Fruit fly (Drosophila melanogaster) whole organism, embryonic: ENCODE measurements around the gene CG1640.

Source experiments
- B-H2 ChIP-seq: fragments of 200-800 bp; sonication (Bioruptor generic); optimal IDR thresholded peaks from 2 replicates; lab custom pipeline; 2018; ENCODE audit warnings: missing biosample characterization, mild to moderate bottlenecking, missing genetic modification characterization
- C15 ChIP-seq: fragments of 200-800 bp; sonication (Bioruptor generic); IDR thresholded peaks from 3 replicates; pipeline ENCODE4 v1.3.6; 2022; ENCODE audit warnings: missing biosample characterization, missing genetic modification characterization
- CG1024 ChIP-seq: fragments of 200-800 bp; sonication (Bioruptor generic); IDR thresholded peaks from 2 replicates; pipeline ENCODE4 v1.3.6; 2022; ENCODE audit warnings: missing biosample characterization, missing genetic modification characterization
- CG10274 ChIP-seq: fragments of 200-800 bp; sonication (Bioruptor generic); optimal IDR thresholded peaks from 3 replicates; lab custom pipeline; 2017; ENCODE audit warnings: missing biosample characterization, mild to moderate bottlenecking, missing genetic modification characterization
- CG11504 ChIP-seq: fragments of 200-800 bp; sonication (Bioruptor generic); optimal IDR thresholded peaks from 3 replicates; lab custom pipeline; 2019; ENCODE audit warnings: missing biosample characterization, mild to moderate bottlenecking, missing genetic modification characterization, moderate library complexity
- CG12219 ChIP-seq: fragments of 200-800 bp; sonication (Bioruptor generic); optimal IDR thresholded peaks from 3 replicates; lab custom pipeline; 2018; ENCODE audit warnings: missing biosample characterization, mild to moderate bottlenecking, missing genetic modification characterization
- CG13624 ChIP-seq: fragments of 200-800 bp; sonication (Bioruptor generic); optimal IDR thresholded peaks from 2 replicates; lab custom pipeline; 2016; ENCODE audit warnings: missing biosample characterization, missing genetic modification characterization
- CG14014 ChIP-seq: fragments of 200-800 bp; sonication (Bioruptor generic); IDR thresholded peaks from 2 replicates; pipeline ENCODE4 v1.3.6; 2022; ENCODE audit warnings: missing biosample characterization, missing genetic modification characterization
- CG14710 ChIP-seq: fragments of 200-800 bp; sonication (Bioruptor generic); optimal IDR thresholded peaks from 3 replicates; lab custom pipeline; 2019; ENCODE audit warnings: missing biosample characterization, mild to moderate bottlenecking, missing genetic modification characterization, moderate library complexity
- CG15696 ChIP-seq: fragments of 200-800 bp; sonication (Bioruptor generic); optimal IDR thresholded peaks from 2 replicates; lab custom pipeline; 2019; ENCODE audit warnings: missing biosample characterization, mild to moderate bottlenecking, missing genetic modification characterization, moderate library complexity
- CG16779 ChIP-seq: fragments of 200-800 bp; sonication (Bioruptor generic); IDR thresholded peaks from 2 replicates; pipeline ENCODE4 v1.3.6; 2022; ENCODE audit warnings: missing biosample characterization, missing genetic modification characterization
- CG18619 ChIP-seq: fragments of 200-800 bp; sonication (Bioruptor generic); optimal IDR thresholded peaks from 3 replicates; lab custom pipeline; 2017; ENCODE audit warnings: missing biosample characterization, mild to moderate bottlenecking, missing genetic modification characterization
- CG2120 ChIP-seq: fragments of 200-800 bp; sonication (Bioruptor generic); optimal IDR thresholded peaks from 3 replicates; lab custom pipeline; 2016; ENCODE audit warnings: missing biosample characterization, missing genetic modification characterization
- CG2678 ChIP-seq: fragments of 200-800 bp; sonication (Bioruptor generic); optimal IDR thresholded peaks from 3 replicates; lab custom pipeline; 2019; ENCODE audit warnings: missing biosample characterization, mild to moderate bottlenecking, missing genetic modification characterization, moderate library complexity
- CG31224 ChIP-seq: fragments of 200-800 bp; sonication (Bioruptor generic); IDR thresholded peaks from 2 replicates; pipeline ENCODE4 v1.3.6; 2022; ENCODE audit warnings: missing biosample characterization, missing genetic modification characterization
- CG34376 ChIP-seq: fragments of 200-800 bp; sonication (Bioruptor generic); optimal IDR thresholded peaks from 2 replicates; lab custom pipeline; 2018; ENCODE audit warnings: missing biosample characterization, mild to moderate bottlenecking, missing genetic modification characterization
- CG43689 ChIP-seq: fragments of 200-800 bp; sonication (Bioruptor generic); IDR thresholded peaks from 2 replicates; pipeline ENCODE4 v1.3.6; 2022; ENCODE audit warnings: missing biosample characterization, missing genetic modification characterization
- CG7271 ChIP-seq: fragments of 200-800 bp; sonication (Bioruptor generic); optimal IDR thresholded peaks from 2 replicates; lab custom pipeline; 2018; ENCODE audit warnings: missing biosample characterization, mild to moderate bottlenecking, missing genetic modification characterization, moderate library complexity
- CG8359 ChIP-seq: fragments of 200-800 bp; sonication (Bioruptor generic); optimal IDR thresholded peaks from 2 replicates; lab custom pipeline; 2017; ENCODE audit warnings: missing biosample characterization, mild to moderate bottlenecking, missing genetic modification characterization, borderline replicate concordance
- CHES-1-like ChIP-seq: fragments of 200-800 bp; sonication (Bioruptor generic); optimal IDR thresholded peaks from 2 replicates; lab custom pipeline; 2016; ENCODE audit warnings: missing biosample characterization, missing genetic modification characterization
- E2f1 ChIP-seq: fragments of 200-800 bp; sonication (Bioruptor generic); IDR thresholded peaks from 2 replicates; pipeline ENCODE4 v1.3.6; 2022; ENCODE audit warnings: missing biosample characterization, missing genetic modification characterization
- HLH54F ChIP-seq: fragments of 200-800 bp; sonication (Bioruptor generic); optimal IDR thresholded peaks from 3 replicates; lab custom pipeline; 2016; ENCODE audit warnings: missing biosample characterization, missing genetic modification characterization
- Lhr ChIP-seq: fragments of 200-800 bp; sonication (Bioruptor generic); optimal IDR thresholded peaks from 3 replicates; lab custom pipeline; 2017; ENCODE audit warnings: mild to moderate bottlenecking, missing biosample characterization, missing genetic modification reagents, missing genetic modification characterization
- Lpt ChIP-seq: fragments of >200 bp; optimal IDR thresholded peaks from 2 replicates; lab custom pipeline; 2018; ENCODE audit warnings: missing biosample characterization, missing genetic modification characterization
- Nf-YA ChIP-seq: fragments of 200-800 bp; sonication (Bioruptor generic); IDR thresholded peaks from 2 replicates; pipeline ENCODE4 v1.3.6; 2022; ENCODE audit warnings: missing biosample characterization, missing genetic modification characterization
- NfI ChIP-seq: fragments of 200-800 bp; sonication (Bioruptor generic); optimal IDR thresholded peaks from 3 replicates; lab custom pipeline; 2018; ENCODE audit warnings: missing biosample characterization, mild to moderate bottlenecking, missing genetic modification characterization, moderate library complexity
- Side ChIP-seq: fragments of 200-800 bp; sonication (Bioruptor generic); optimal IDR thresholded peaks from 2 replicates; lab custom pipeline; 2016; ENCODE audit warnings: missing biosample characterization, missing genetic modification characterization
- Six4 ChIP-seq: fragments of 200-800 bp; sonication (Bioruptor generic); optimal IDR thresholded peaks from 2 replicates; lab custom pipeline; 2016; ENCODE audit warnings: missing biosample characterization, missing genetic modification characterization
- bowl ChIP-seq: fragments of 200-800 bp; sonication (Bioruptor generic); IDR thresholded peaks from 2 replicates; pipeline ENCODE4 v1.3.6; 2022; ENCODE audit warnings: missing biosample characterization, missing genetic modification characterization
- chn ChIP-seq: fragments of 200-800 bp; sonication (Bioruptor generic); optimal IDR thresholded peaks from 2 replicates; lab custom pipeline; 2016; ENCODE audit warnings: missing biosample characterization, missing genetic modification characterization
- ci ChIP-seq: fragments of 200-800 bp; sonication (Bioruptor generic); IDR thresholded peaks from 3 replicates; pipeline ENCODE4 v1.3.6; 2022; ENCODE audit warnings: missing biosample characterization, missing genetic modification characterization
- corto ChIP-seq: fragments of 200-800 bp; sonication (Bioruptor generic); optimal IDR thresholded peaks from 2 replicates; lab custom pipeline; 2016; ENCODE audit warnings: missing biosample characterization, mild to moderate bottlenecking, missing genetic modification characterization, moderate library complexity
- dimm ChIP-seq: fragments of 200-800 bp; sonication (Bioruptor generic); IDR thresholded peaks from 2 replicates; pipeline ENCODE4 v1.3.6; 2022; ENCODE audit warnings: missing biosample characterization, missing genetic modification characterization
- disco-r ChIP-seq: fragments of 200-800 bp; sonication (Bioruptor generic); optimal IDR thresholded peaks from 2 replicates; lab custom pipeline; 2016; ENCODE audit warnings: missing biosample characterization, missing genetic modification characterization
- dmrt99B ChIP-seq: fragments of 200-800 bp; sonication (Bioruptor generic); optimal IDR thresholded peaks from 2 replicates; lab custom pipeline; 2018; ENCODE audit warnings: missing biosample characterization, mild to moderate bottlenecking, missing genetic modification characterization, moderate library complexity
- fd3F ChIP-seq: fragments of 200-800 bp; sonication (Bioruptor generic); optimal IDR thresholded peaks from 2 replicates; lab custom pipeline; 2018; ENCODE audit warnings: missing biosample characterization, mild to moderate bottlenecking, missing genetic modification characterization, moderate library complexity
- fd64A ChIP-seq: fragments of 200-800 bp; sonication (Bioruptor generic); optimal IDR thresholded peaks from 3 replicates; lab custom pipeline; 2018; ENCODE audit warnings: missing biosample characterization, mild to moderate bottlenecking, missing genetic modification characterization
- grn ChIP-seq: fragments of 200-800 bp; sonication (Bioruptor generic); optimal IDR thresholded peaks from 3 replicates; lab custom pipeline; 2017; ENCODE audit warnings: missing biosample characterization, missing genetic modification characterization
- lab ChIP-seq: fragments of 200-800 bp; sonication (Bioruptor generic); optimal IDR thresholded peaks from 3 replicates; lab custom pipeline; 2017; ENCODE audit warnings: missing biosample characterization, missing genetic modification characterization, mild to moderate bottlenecking, moderate library complexity, missing genetic modification reagents
- lilli ChIP-seq: fragments of 200-800 bp; sonication (Bioruptor generic); optimal IDR thresholded peaks from 3 replicates; lab custom pipeline; 2016; ENCODE audit warnings: missing biosample characterization, missing genetic modification characterization
- lov ChIP-seq, 2 experiments: fragments of 200-800 bp in 1 of 2; fragments of >200 bp in 1 of 2; sonication (Bioruptor generic) in 1 of 2; IDR thresholded peaks in 1 of 2; optimal IDR thresholded peaks in 1 of 2; 2 replicates in 1 of 2; 3 replicates in 1 of 2; pipeline versions ENCODE4 v1.3.6 to Lab custom; 2017 to 2022; ENCODE audit warnings: missing biosample characterization in 1 of 2, missing genetic modification characterization in 1 of 2
- mld ChIP-seq: fragments of 200-800 bp; sonication (Bioruptor generic); IDR thresholded peaks from 3 replicates; pipeline ENCODE4 v1.3.6; 2022; ENCODE audit warnings: missing biosample characterization, missing genetic modification characterization; ENCODE audit not compliant: partially characterized antibody
- odd ChIP-seq: fragments of 200-800 bp; sonication (Bioruptor generic); optimal IDR thresholded peaks from 2 replicates; lab custom pipeline; 2017; ENCODE audit warnings: missing biosample characterization, mild to moderate bottlenecking, missing genetic modification characterization
- otp ChIP-seq: fragments of 200-800 bp; sonication (Bioruptor generic); IDR thresholded peaks from 3 replicates; pipeline ENCODE4, ENCODE4 v1.3.6; 2022; ENCODE audit warnings: missing biosample characterization, missing genetic modification characterization
- ro ChIP-seq: fragments of 200-800 bp; sonication (Bioruptor generic); IDR thresholded peaks from 2 replicates; pipeline ENCODE4 v1.3.6; 2022; ENCODE audit warnings: missing biosample characterization, missing genetic modification characterization
- sim ChIP-seq: fragments of 200-800 bp; sonication (Bioruptor generic); IDR thresholded peaks from 2 replicates; pipeline ENCODE4 v1.3.6; 2022; ENCODE audit warnings: missing biosample characterization, missing genetic modification characterization
- sqz ChIP-seq: fragments of 200-800 bp; sonication (Bioruptor generic); optimal IDR thresholded peaks from 3 replicates; lab custom pipeline; 2018; ENCODE audit warnings: missing biosample characterization, mild to moderate bottlenecking, missing genetic modification characterization
- stwl ChIP-seq: fragments of 200-800 bp; sonication (Bioruptor generic); optimal IDR thresholded peaks from 3 replicates; lab custom pipeline; 2018; ENCODE audit warnings: missing biosample characterization, mild to moderate bottlenecking, missing genetic modification characterization, moderate library complexity
- tgo ChIP-seq: fragments of 200-800 bp; sonication (Bioruptor generic); IDR thresholded peaks from 3 replicates; pipeline ENCODE4 v1.3.6; 2022; ENCODE audit warnings: missing biosample characterization, missing genetic modification characterization
- tx ChIP-seq: fragments of 200-800 bp; sonication (Bioruptor generic); optimal IDR thresholded peaks from 2 replicates; lab custom pipeline; 2016; ENCODE audit warnings: missing biosample characterization, missing genetic modification characterization
- z ChIP-seq: fragments of 200-800 bp; sonication (Bioruptor generic); IDR thresholded peaks from 3 replicates; pipeline ENCODE4 v1.3.6; 2022; ENCODE audit warnings: missing biosample characterization, missing genetic modification characterization

Gene CG1640

dm6 chrX:13323114-13323513 is 47.3 kb upstream of the CG1640 start (continued):
- no peak for TF ChIP-seq CG34376 (GFP tag; lab: Kevin White, UChicago)
- peak; percentile 39 for TF ChIP-seq fd3F
- TF ChIP-seq CG15696 (tag; lab: Kevin White, UChicago), result no peak
- no peak; the same call in 1 of the 2 replicates for TF ChIP-seq E2f1 (GFP tag; lab: Robert Waterston, UW)
- peak; percentile 72 for TF ChIP-seq CG18619
- TF ChIP-seq B-H2 (GFP tag; lab: Kevin White, UChicago), result no peak
- no peak for TF ChIP-seq CG10274 (GFP tag; lab: Kevin White, UChicago)
- TF ChIP-seq CG2678, result peak; percentile 70
- no peak for TF ChIP-seq stwl (tag; lab: Kevin White, UChicago)
- TF ChIP-seq lab (GFP tag; lab: Kevin White, UChicago), result peak; percentile 50
- TF ChIP-seq chn (GFP tag; lab: Kevin White, UChicago), result peak; percentile 65
- TF ChIP-seq lov (optimal IDR thresholded peaks at IDR 0.05; lab: Kevin White, UChicago), result no peak
- no peak for TF ChIP-seq lov (GFP tag; IDR thresholded peaks at IDR 0.05; lab: Robert Waterston, UW)
- no peak for TF ChIP-seq CG12219 (GFP tag; lab: Kevin White, UChicago)
- TF ChIP-seq CG14710 (tag; lab: Kevin White, UChicago), result peak; percentile 15
- TF ChIP-seq odd (GFP tag; lab: Kevin White, UChicago), result peak; percentile 12
- TF ChIP-seq tx, result peak; percentile 37
- TF ChIP-seq disco-r (GFP tag; lab: Kevin White, UChicago), result peak; percentile 39
- TF ChIP-seq mld, result no peak
- no peak for TF ChIP-seq CG7271 (tag; lab: Kevin White, UChicago)
- no peak for TF ChIP-seq dimm (GFP tag; lab: Robert Waterston, UW)
- 0 out of 2 replicates have a peak, but pooled peaks have one; percentile 32 for TF ChIP-seq CG14014
- no peak for TF ChIP-seq sim (GFP tag; lab: Robert Waterston, UW)
- peak; percentile 61 for TF ChIP-seq lilli (GFP tag; lab: Kevin White, UChicago)
- no peak for TF ChIP-seq CG8359 (GFP tag; lab: Kevin White, UChicago)
- peak; percentile 68; the same call in 2 of the 3 replicates for TF ChIP-seq tgo
- TF ChIP-seq CG1024 (GFP tag; lab: Robert Waterston, UW), result no peak
- TF ChIP-seq ro (GFP tag; lab: Robert Waterston, UW), result no peak
- TF ChIP-seq Lpt (GFP tag; lab: Kevin White, UChicago), result no peak
- TF ChIP-seq otp, result no peak
- no peak for TF ChIP-seq grn
- TF ChIP-seq dmrt99B (tag; lab: Kevin White, UChicago), result peak; percentile 78
- TF ChIP-seq NfI (GFP tag; lab: Kevin White, UChicago), result peak; percentile 57
- no peak for TF ChIP-seq z (GFP tag; lab: Robert Waterston, UW)
- peak; percentile 80 for TF ChIP-seq CG11504
- TF ChIP-seq sqz (GFP tag; lab: Kevin White, UChicago), result no peak
- peak; percentile 63 for TF ChIP-seq CHES-1-like (GFP tag; lab: Kevin White, UChicago)
- TF ChIP-seq corto (GFP tag; lab: Kevin White, UChicago), result peak; percentile 45
- no peak for TF ChIP-seq CG16779 (GFP tag; lab: Robert Waterston, UW)
- TF ChIP-seq CG13624, result peak; percentile 57
- no peak for TF ChIP-seq bowl (GFP tag; lab: Robert Waterston, UW)
- TF ChIP-seq CG31224 (GFP tag; lab: Robert Waterston, UW), result 0 out of 2 replicates have a peak, but pooled peaks have one; percentile 21
- peak; percentile 76 for TF ChIP-seq HLH54F (GFP tag; lab: Kevin White, UChicago)
- TF ChIP-seq ci, result peak; percentile 59
- TF ChIP-seq CG2120 (GFP tag; lab: Kevin White, UChicago), result peak; percentile 89
- no peak for TF ChIP-seq CG43689 (GFP tag; lab: Robert Waterston, UW)
- TF ChIP-seq Nf-YA (GFP tag; lab: Robert Waterston, UW), result no peak
- no peak for TF ChIP-seq Side (GFP tag; lab: Kevin White, UChicago)
- TF ChIP-seq C15 (GFP tag; lab: Robert Waterston, UW), result no peak
- TF ChIP-seq Lhr, result no peak
- TF ChIP-seq Six4, result peak; percentile 50
- no peak for TF ChIP-seq fd64A (GFP tag; lab: Kevin White, UChicago)
